Fruit fly (Drosophila melanogaster) whole organism: ENCODE data around the gene CG15014.

ENCODE experiments used
- Dll ChIP-seq: fragments of >200 bp; optimal IDR thresholded peaks from 2 replicates; lab custom pipeline; 2017
- pan ChIP-seq: fragments of >200 bp; optimal IDR thresholded peaks from 2 replicates; lab custom pipeline; 2017
- psq ChIP-seq: fragments of >200 bp; optimal IDR thresholded peaks from 2 replicates; lab custom pipeline; 2017
- usp ChIP-seq: fragments of >200 bp; optimal IDR thresholded peaks from 2 replicates; lab custom pipeline; 2017; ENCODE audit warnings: missing biosample characterization, missing genetic modification characterization, mixed read lengths

dm6 chr3L:4313299-4313698 is 8.8 kb downstream of the CG15014 start, which contains the start of gene Claspin:
- TF ChIP-seq psq (lab: Kevin White, UChicago) (no peak), pan (no peak), usp (no peak), Dll (lab: Kevin White, UChicago) (no peak)
